Fruit fly (Drosophila melanogaster) whole organism, prepupa: ENCODE results near the gene CG17264.

Experiments used
- Blimp-1 ChIP-seq: fragments of 200-800 bp; sonication (Bioruptor generic); optimal IDR thresholded peaks from 3 replicates; lab custom pipeline; 2017; ENCODE audit warnings: missing biosample characterization, missing genetic modification characterization, mild to moderate bottlenecking, moderate library complexity, missing genetic modification reagents
- CG1621 ChIP-seq: fragments of 200-800 bp; sonication (Bioruptor generic); optimal IDR thresholded peaks from 3 replicates; lab custom pipeline; 2018; ENCODE audit warnings: missing biosample characterization, mild to moderate bottlenecking, missing genetic modification characterization
- CG3032 ChIP-seq: fragments of 200-800 bp; optimal IDR thresholded peaks from 2 replicates; lab custom pipeline; 2019; ENCODE audit warnings: missing biosample characterization, mild to moderate bottlenecking, missing genetic modification characterization, moderate library complexity
- CG31627 ChIP-seq: fragments of 200-800 bp; sonication (Bioruptor generic); optimal IDR thresholded peaks from 3 replicates; lab custom pipeline; 2016; ENCODE audit warnings: missing biosample characterization, missing genetic modification characterization
- CG34406 ChIP-seq: fragments of 200-800 bp; sonication (Bioruptor generic); optimal IDR thresholded peaks from 3 replicates; lab custom pipeline; 2016; ENCODE audit warnings: missing biosample characterization, missing genetic modification characterization
- CG6163 ChIP-seq: fragments of 200-800 bp; sonication (Bioruptor generic); IDR thresholded peaks from 3 replicates; pipeline ENCODE4 v1.3.6; 2022; ENCODE audit warnings: missing biosample characterization, missing genetic modification characterization
- CG6276 ChIP-seq: fragments of 200-800 bp; sonication (Bioruptor generic); optimal IDR thresholded peaks from 2 replicates; lab custom pipeline; 2017; ENCODE audit warnings: missing biosample characterization, mild to moderate bottlenecking, missing genetic modification characterization
- CG6792 ChIP-seq: fragments of 200-800 bp; sonication (Bioruptor generic); optimal IDR thresholded peaks from 3 replicates; lab custom pipeline; 2016; ENCODE audit warnings: missing biosample characterization, missing genetic modification characterization
- CG6854 ChIP-seq: fragments of 200-800 bp; sonication (Bioruptor generic); optimal IDR thresholded peaks from 2 replicates; lab custom pipeline; 2017; ENCODE audit warnings: missing biosample characterization, mild to moderate bottlenecking, missing genetic modification characterization
- CG7368 ChIP-seq: fragments of 200-800 bp; sonication (Bioruptor generic); optimal IDR thresholded peaks from 3 replicates; lab custom pipeline; 2016; ENCODE audit warnings: missing biosample characterization, missing genetic modification characterization
- CG8119 ChIP-seq: fragments of 200-800 bp; sonication (Bioruptor generic); IDR thresholded peaks from 3 replicates; pipeline ENCODE4 v1.3.6; 2022; ENCODE audit warnings: missing biosample characterization, missing genetic modification characterization
- CG9139 ChIP-seq: fragments of 200-800 bp; sonication (Bioruptor generic); optimal IDR thresholded peaks from 3 replicates; lab custom pipeline; 2017; ENCODE audit warnings: missing biosample characterization, mild to moderate bottlenecking, missing genetic modification characterization
- Ets21C ChIP-seq: fragments of 200-800 bp; sonication (Bioruptor generic); optimal IDR thresholded peaks from 3 replicates; lab custom pipeline; 2016; ENCODE audit warnings: missing biosample characterization, missing genetic modification characterization
- Ets96B ChIP-seq: fragments of 200-800 bp; optimal IDR thresholded peaks from 2 replicates; lab custom pipeline; 2019; ENCODE audit warnings: missing biosample characterization, mild to moderate bottlenecking, missing genetic modification characterization, moderate library complexity
- Hr38 ChIP-seq: sonication (Bioruptor generic); optimal IDR thresholded peaks from 2 replicates; lab custom pipeline; 2016; ENCODE audit warnings: missing biosample characterization, missing genetic modification characterization
- Hr39 ChIP-seq: fragments of 200-800 bp; sonication (Bioruptor generic); optimal IDR thresholded peaks from 2 replicates; lab custom pipeline; 2016; ENCODE audit warnings: missing biosample characterization, missing genetic modification characterization
- OdsH ChIP-seq: fragments of 200-800 bp; sonication (Bioruptor generic); optimal IDR thresholded peaks from 3 replicates; lab custom pipeline; 2016; ENCODE audit warnings: missing biosample characterization, missing genetic modification characterization
- Sox14 ChIP-seq: fragments of 200-800 bp; sonication (Bioruptor generic); optimal IDR thresholded peaks from 3 replicates; lab custom pipeline; 2016; ENCODE audit warnings: missing biosample characterization, missing genetic modification characterization
- Sox15 ChIP-seq: fragments of 200-800 bp; sonication (Bioruptor generic); optimal IDR thresholded peaks from 3 replicates; lab custom pipeline; 2016; ENCODE audit warnings: missing biosample characterization, missing genetic modification characterization
- achi ChIP-seq: fragments of 200-800 bp; sonication (Bioruptor generic); optimal IDR thresholded peaks from 3 replicates; lab custom pipeline; 2016; ENCODE audit warnings: missing biosample characterization, missing genetic modification characterization
- cyc ChIP-seq: fragments of 200-800 bp; sonication (Bioruptor generic); optimal IDR thresholded peaks from 3 replicates; lab custom pipeline; 2016; ENCODE audit warnings: missing biosample characterization, missing genetic modification characterization
- dac ChIP-seq: fragments of 200-800 bp; sonication (Bioruptor generic); optimal IDR thresholded peaks from 2 replicates; lab custom pipeline; 2017; ENCODE audit warnings: missing biosample characterization, mild to moderate bottlenecking, missing genetic modification characterization
- eg ChIP-seq: fragments of 200-800 bp; sonication (Bioruptor generic); IDR thresholded peaks from 3 replicates; pipeline ENCODE4 v1.3.6; 2022; ENCODE audit warnings: missing biosample characterization, missing genetic modification characterization
- esn ChIP-seq: fragments of 200-800 bp; sonication (Bioruptor generic); optimal IDR thresholded peaks from 2 replicates; lab custom pipeline; 2016; ENCODE audit warnings: missing biosample characterization, mild to moderate bottlenecking, missing genetic modification characterization, moderate library complexity
- fd59A ChIP-seq: fragments of 200-800 bp; sonication (Bioruptor generic); optimal IDR thresholded peaks from 2 replicates; lab custom pipeline; 2017; ENCODE audit warnings: missing biosample characterization, mild to moderate bottlenecking, missing genetic modification characterization, missing genetic modification reagents
- fd85E ChIP-seq: fragments of 200-800 bp; sonication (Bioruptor generic); optimal IDR thresholded peaks from 3 replicates; lab custom pipeline; 2016; ENCODE audit warnings: missing biosample characterization, missing genetic modification characterization
- fkh ChIP-seq: fragments of 200-800 bp; sonication (Bioruptor generic); optimal IDR thresholded peaks from 3 replicates; lab custom pipeline; 2017; ENCODE audit warnings: missing biosample characterization, mild to moderate bottlenecking, missing genetic modification characterization, moderate library complexity
- lz ChIP-seq: fragments of 200-800 bp; sonication (Bioruptor generic); optimal IDR thresholded peaks from 3 replicates; lab custom pipeline; 2016; ENCODE audit warnings: missing biosample characterization, missing genetic modification characterization
- net ChIP-seq: fragments of 200-800 bp; sonication (Bioruptor generic); optimal IDR thresholded peaks from 3 replicates; lab custom pipeline; 2016; ENCODE audit warnings: missing biosample characterization, missing genetic modification characterization
- pdm3 ChIP-seq: fragments of 200-800 bp; sonication (Bioruptor generic); optimal IDR thresholded peaks from 3 replicates; lab custom pipeline; 2016; ENCODE audit warnings: missing biosample characterization, missing genetic modification characterization
- spab ChIP-seq: fragments of 200-800 bp; sonication (Bioruptor generic); optimal IDR thresholded peaks from 2 replicates; lab custom pipeline; 2017; ENCODE audit warnings: missing biosample characterization, mild to moderate bottlenecking, missing genetic modification characterization, missing genetic modification reagents
- ss ChIP-seq, 2 experiments: fragments of 200-800 bp; sonication (Bioruptor generic); optimal IDR thresholded peaks; 2 replicates in 1 of 2; 3 replicates in 1 of 2; lab custom pipeline; 2017 to 2018; ENCODE audit warnings: mild to moderate bottlenecking in 2 of 2, missing biosample characterization in 2 of 2, missing genetic modification characterization in 2 of 2, moderate library complexity in 1 of 2
- svp ChIP-seq: fragments of 200-800 bp; sonication (Bioruptor generic); peaks from one replicate; lab custom pipeline; 2016; ENCODE audit warnings: missing biosample characterization, missing genetic modification characterization
- vri ChIP-seq: fragments of 200-800 bp; sonication (Bioruptor generic); optimal IDR thresholded peaks from 3 replicates; lab custom pipeline; 2016; ENCODE audit warnings: missing biosample characterization, mild to moderate bottlenecking, missing genetic modification characterization

Gene CG17264

dm6 chr2L:3012780-3013179, 5.5 kb upstream of the CG17264 start (continued):
- TF ChIP-seq fkh (GFP tag; lab: Kevin White, UChicago) (no peak), Sox14 (peak; percentile 60), CG8119 (GFP tag; lab: Robert Waterston, UW) (peak; percentile 76), CG6854 (GFP tag; lab: Kevin White, UChicago) (no peak), CG6276 (peak; percentile 72), CG3032 (peak; percentile 33), CG6792 (GFP tag; lab: Kevin White, UChicago) (peak; percentile 37), achi (GFP tag; lab: Kevin White, UChicago) (peak; percentile 58), Ets96B (tag; lab: Kevin White, UChicago) (peak; percentile 46), eg (GFP tag; lab: Robert Waterston, UW) (peak; percentile 82)

dm6 chr2L:3022986-3023385, 4.7 kb downstream of the CG17264 start, which contains the start of the genes alpha4GT1 and Prp40:
Gene alpha4GT1 (minus strand): TSS chr2L:3023141.
Gene Prp40 (plus strand): TSS chr2L:3023226.
- peak; percentile 81 for TF ChIP-seq CG1621 (tag; lab: Kevin White, UChicago)
- TF ChIP-seq esn (GFP tag; lab: Kevin White, UChicago): peak; percentile 16
- TF ChIP-seq CG34406 (GFP tag; lab: Kevin White, UChicago): no peak
- TF ChIP-seq, all 60 proteins: peak for 2

dm6 chr2L:3029012-3029411, 10.7 kb downstream of the CG17264 start, which contains the start of the genes Sf3b2 and CG17219:
Gene Sf3b2 (minus strand): TSS chr2L:3029168.
Gene CG17219 (plus strand): TSS chr2L:3029253.
- TF ChIP-seq Sox15 (GFP tag; lab: Kevin White, UChicago) (no peak), esn (GFP tag; lab: Kevin White, UChicago) (peak; percentile 16), pdm3 (GFP tag; lab: Kevin White, UChicago) (no peak), Hr39 (GFP tag; lab: Kevin White, UChicago) (no peak), CG31627 (GFP tag; lab: Kevin White, UChicago) (peak; percentile 8), Sox14 (no peak), ss (GFP tag; optimal IDR thresholded peaks at IDR 0.05; lab: Kevin White, UChicago) (no peak), OdsH (GFP tag; lab: Kevin White, UChicago) (no peak), eg (GFP tag; lab: Robert Waterston, UW) (no peak)
- TF ChIP-seq, all 60 proteins: peak for 2

- peak; percentile 35 for TF ChIP-seq esn (GFP tag; lab: Kevin White, UChicago)
- no peak for TF ChIP-seq fd85E
- TF ChIP-seq cyc (GFP tag; lab: Kevin White, UChicago): no peak
- no peak for TF ChIP-seq net (GFP tag; lab: Kevin White, UChicago)
- peak; percentile 64 for TF ChIP-seq CG1621 (tag; lab: Kevin White, UChicago)
- TF ChIP-seq vri (GFP tag; lab: Kevin White, UChicago): no peak
- no peak for TF ChIP-seq lz (GFP tag; lab: Kevin White, UChicago)
- TF ChIP-seq dac (GFP tag; lab: Kevin White, UChicago): no peak
- TF ChIP-seq svp (GFP tag; lab: Kevin White, UChicago): no peak
- TF ChIP-seq Hr39 (GFP tag; lab: Kevin White, UChicago): no peak
- peak; percentile 51; the same call in 2 of the 3 replicates for TF ChIP-seq CG6163
Measured at dm6 chr2L:3030350-3030749, 12.0 kb downstream of the CG17264 start, which contains the start of gene GABPI. Gene GABPI (plus strand): TSS chr2L:3030539.

- TF ChIP-seq Ets21C (GFP tag; lab: Kevin White, UChicago) (no peak), CG9139 (GFP tag; lab: Kevin White, UChicago) (no peak), Hr38 (GFP tag; lab: Kevin White, UChicago) (no peak), CG7368 (GFP tag; lab: Kevin White, UChicago) (no peak), CG6163 (no peak), spab (GFP tag; lab: Kevin White, UChicago) (no peak), fd59A (GFP tag; lab: Kevin White, UChicago) (no peak), eg (GFP tag; lab: Robert Waterston, UW) (no peak), Blimp-1 (GFP tag; lab: Kevin White, UChicago) (no peak)
Measured at dm6 chr2L:3034969-3035368, 16.7 kb downstream of the CG17264 start, which contains the start of gene CG17258. Gene CG17258 (minus strand): TSS chr2L:3035348.
